Fruit fly (Drosophila melanogaster): ENCODE data around the gene CG33645.

DNA sequence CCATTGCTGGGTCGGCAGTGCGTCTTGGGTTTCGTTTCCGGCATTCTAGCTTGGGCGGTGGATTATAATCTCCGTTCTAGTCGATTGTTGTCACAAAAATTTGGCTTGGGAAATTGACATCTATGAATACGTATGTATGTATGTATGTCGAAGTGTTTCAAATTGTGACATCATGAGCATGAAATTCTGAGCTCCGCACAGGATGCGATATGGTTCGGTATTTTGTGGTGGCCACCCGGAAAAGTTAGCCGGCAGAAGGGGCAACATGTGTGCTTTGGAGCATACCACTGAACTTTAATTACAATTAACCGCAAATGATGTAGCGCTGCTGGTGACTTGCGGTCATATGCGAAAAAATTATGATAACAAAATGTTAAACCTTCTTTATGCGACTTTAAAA lies 3.1 kb downstream of the CG33645 start, which contains the start of gene CG15638:
- TF ChIP-seq h (optimal IDR thresholded peaks at IDR 0.05) (no peak), Myc (optimal IDR thresholded peaks at IDR 0.05) (no peak), psq (optimal IDR thresholded peaks at IDR 0.05) (no peak), Sin3A (optimal IDR thresholded peaks at IDR 0.05) (no peak), insv (optimal IDR thresholded peaks at IDR 0.05) (no peak), ttk (optimal IDR thresholded peaks at IDR 0.05) (no peak)

Measured in Kc167 (cell line).